Fruit fly (Drosophila melanogaster) whole organism, embryonic: ENCODE results near the gene CG5388.
A peak's percentile ranks its signal among the peaks of the same experiment; 100 is the strongest.

Experiments
- CG10543 ChIP-seq: fragments of 200-800 bp; sonication (Bioruptor generic); optimal IDR thresholded peaks from 3 replicates; lab custom pipeline; 2017; ENCODE audit warnings: missing biosample characterization, mild to moderate bottlenecking, missing genetic modification characterization, moderate library complexity
- CG11723 ChIP-seq: fragments of 200-800 bp; sonication (Bioruptor generic); optimal IDR thresholded peaks from 2 replicates; lab custom pipeline; 2017; ENCODE audit warnings: missing biosample characterization, mild to moderate bottlenecking, missing genetic modification characterization
- CG12769 ChIP-seq: fragments of 200-800 bp; sonication (Bioruptor generic); optimal IDR thresholded peaks from 2 replicates; lab custom pipeline; 2019; ENCODE audit warnings: missing biosample characterization, mild to moderate bottlenecking, missing genetic modification characterization, moderate library complexity
- CG15601 ChIP-seq: fragments of 200-800 bp; sonication (Bioruptor generic); optimal IDR thresholded peaks from 3 replicates; lab custom pipeline; 2019; ENCODE audit warnings: missing biosample characterization, mild to moderate bottlenecking, missing genetic modification characterization, moderate library complexity
- CG2120 ChIP-seq: fragments of 200-800 bp; sonication (Bioruptor generic); optimal IDR thresholded peaks from 3 replicates; lab custom pipeline; 2016; ENCODE audit warnings: missing biosample characterization, missing genetic modification characterization
- CG30403 ChIP-seq: fragments of 200-800 bp; sonication (Bioruptor generic); optimal IDR thresholded peaks from 3 replicates; lab custom pipeline; 2016; ENCODE audit warnings: missing biosample characterization, missing genetic modification characterization
- CG32772 ChIP-seq: fragments of 200-800 bp; sonication (Bioruptor generic); IDR thresholded peaks from 2 replicates; pipeline ENCODE4 v1.3.6; 2022; ENCODE audit warnings: missing biosample characterization, missing genetic modification characterization
- CG3281 ChIP-seq: fragments of 200-800 bp; sonication (Bioruptor generic); optimal IDR thresholded peaks from 3 replicates; lab custom pipeline; 2017; ENCODE audit warnings: missing biosample characterization, mild to moderate bottlenecking, missing genetic modification characterization
- CG3847 ChIP-seq: fragments of 200-800 bp; sonication (Bioruptor generic); IDR thresholded peaks from 2 replicates; pipeline ENCODE4 v1.3.6; 2022; ENCODE audit warnings: missing biosample characterization, missing genetic modification characterization
- CG4820 ChIP-seq: fragments of 200-800 bp; sonication (Bioruptor generic); optimal IDR thresholded peaks from 3 replicates; lab custom pipeline; 2016; ENCODE audit warnings: missing biosample characterization, missing genetic modification characterization
- CG5245 ChIP-seq: fragments of 200-800 bp; sonication (Bioruptor generic); optimal IDR thresholded peaks from 3 replicates; lab custom pipeline; 2016; ENCODE audit warnings: missing biosample characterization, missing genetic modification characterization
- CG5953 ChIP-seq: fragments of 200-800 bp; sonication (Bioruptor generic); IDR thresholded peaks from 2 replicates; pipeline ENCODE4 v1.3.6; 2022; ENCODE audit warnings: missing biosample characterization, missing genetic modification characterization
- CG8765 ChIP-seq: fragments of 200-800 bp; sonication (Bioruptor generic); IDR thresholded peaks from 2 replicates; pipeline ENCODE4 v1.3.6; 2022; ENCODE audit warnings: missing biosample characterization, missing genetic modification characterization
- CG9727 ChIP-seq: fragments of 200-800 bp; sonication (Bioruptor generic); optimal IDR thresholded peaks from 3 replicates; lab custom pipeline; 2017; ENCODE audit warnings: missing biosample characterization, mild to moderate bottlenecking, missing genetic modification characterization
- CG9876 ChIP-seq: fragments of 200-800 bp; sonication (Bioruptor generic); optimal IDR thresholded peaks from 2 replicates; lab custom pipeline; 2016; ENCODE audit warnings: missing biosample characterization, missing genetic modification characterization
- D19A ChIP-seq: fragments of 200-800 bp; optimal IDR thresholded peaks from 3 replicates; lab custom pipeline; 2019; ENCODE audit warnings: missing biosample characterization, mild to moderate bottlenecking, missing genetic modification characterization, moderate library complexity
- Dad ChIP-seq: fragments of 200-800 bp; sonication (Bioruptor generic); optimal IDR thresholded peaks from 3 replicates; lab custom pipeline; 2016; ENCODE audit warnings: missing biosample characterization, missing genetic modification characterization
- Doc2 ChIP-seq: fragments of 200-800 bp; sonication (Bioruptor generic); IDR thresholded peaks from 2 replicates; pipeline ENCODE4 v1.3.6; 2022; ENCODE audit warnings: missing biosample characterization, missing genetic modification characterization
- Doc3 ChIP-seq: fragments of 200-800 bp; sonication (Bioruptor generic); IDR thresholded peaks from 3 replicates; pipeline ENCODE4 v1.3.6; 2022; ENCODE audit warnings: missing biosample characterization, missing genetic modification characterization; ENCODE audit not compliant: partially characterized antibody
- E2f2 ChIP-seq: fragments of 200-800 bp; sonication (Bioruptor generic); IDR thresholded peaks from 2 replicates; pipeline ENCODE4 v1.3.6; 2022; ENCODE audit warnings: missing biosample characterization, missing genetic modification characterization
- Ets65A ChIP-seq: fragments of 200-800 bp; sonication (Bioruptor generic); peaks from one replicate; lab custom pipeline; 2016; ENCODE audit warnings: missing biosample characterization, missing genetic modification characterization
- HmgZ ChIP-seq: fragments of 200-800 bp; sonication (Bioruptor generic); optimal IDR thresholded peaks from 2 replicates; lab custom pipeline; 2018; ENCODE audit warnings: missing biosample characterization, mild to moderate bottlenecking, missing genetic modification characterization
- Jarid2 ChIP-seq: fragments of 200-800 bp; sonication (Bioruptor generic); optimal IDR thresholded peaks from 3 replicates; lab custom pipeline; 2017; ENCODE audit warnings: mild to moderate bottlenecking, missing biosample characterization, missing genetic modification reagents, missing genetic modification characterization
- Lhr ChIP-seq: fragments of 200-800 bp; sonication (Bioruptor generic); optimal IDR thresholded peaks from 3 replicates; lab custom pipeline; 2017; ENCODE audit warnings: mild to moderate bottlenecking, missing biosample characterization, missing genetic modification reagents, missing genetic modification characterization
- Lpt ChIP-seq: fragments of >200 bp; optimal IDR thresholded peaks from 2 replicates; lab custom pipeline; 2018; ENCODE audit warnings: missing biosample characterization, missing genetic modification characterization
- Med ChIP-seq: fragments of 200-800 bp; sonication (Bioruptor generic); peaks from one replicate; lab custom pipeline; 2016; ENCODE audit warnings: missing biosample characterization, missing genetic modification characterization, mild to moderate bottlenecking, inconsistent platforms, moderate library complexity
- Meics ChIP-seq: fragments of 200-800 bp; sonication (Bioruptor generic); optimal IDR thresholded peaks from 2 replicates; lab custom pipeline; 2017; ENCODE audit warnings: missing biosample characterization, mild to moderate bottlenecking, missing genetic modification characterization
- Poxn ChIP-seq: fragments of 200-800 bp; sonication (Bioruptor generic); IDR thresholded peaks from 2 replicates; pipeline ENCODE4 v1.3.6; 2022; ENCODE audit warnings: missing biosample characterization, missing genetic modification characterization
- Sox100B ChIP-seq: fragments of 200-800 bp; sonication (Bioruptor generic); optimal IDR thresholded peaks from 3 replicates; lab custom pipeline; 2018; ENCODE audit warnings: missing biosample characterization, mild to moderate bottlenecking, missing genetic modification characterization
- Sry-β ChIP-seq: fragments of 200-800 bp; sonication (Bioruptor generic); optimal IDR thresholded peaks from 2 replicates; lab custom pipeline; 2018; ENCODE audit warnings: missing biosample characterization, mild to moderate bottlenecking, missing genetic modification characterization, moderate library complexity
- Xrp1 ChIP-seq: fragments of 200-800 bp; sonication (Bioruptor generic); IDR thresholded peaks from 2 replicates; pipeline ENCODE4 v1.3.6; 2022; ENCODE audit warnings: missing biosample characterization, missing genetic modification characterization
- al ChIP-seq: fragments of 200-800 bp; sonication (Bioruptor generic); IDR thresholded peaks from 2 replicates; pipeline ENCODE4 v1.3.6; 2022; ENCODE audit warnings: missing biosample characterization, missing genetic modification characterization
- en ChIP-seq: fragments of 200-800 bp; sonication (Bioruptor generic); optimal IDR thresholded peaks from 2 replicates; lab custom pipeline; 2016; ENCODE audit warnings: missing biosample characterization, missing genetic modification characterization
- fu2 ChIP-seq: fragments of 200-800 bp; sonication (Bioruptor generic); optimal IDR thresholded peaks from 2 replicates; lab custom pipeline; 2016; ENCODE audit warnings: missing biosample characterization, missing genetic modification characterization
- gcm2 ChIP-seq: fragments of 200-800 bp; sonication (Bioruptor generic); optimal IDR thresholded peaks from 2 replicates; lab custom pipeline; 2016; ENCODE audit warnings: missing biosample characterization, missing genetic modification characterization
- gem ChIP-seq: fragments of 200-800 bp; sonication (Bioruptor generic); optimal IDR thresholded peaks from 2 replicates; lab custom pipeline; 2019; ENCODE audit warnings: missing biosample characterization, mild to moderate bottlenecking, missing genetic modification characterization, moderate library complexity
- jing ChIP-seq: fragments of 200-800 bp; sonication (Bioruptor generic); optimal IDR thresholded peaks from 2 replicates; lab custom pipeline; 2018; ENCODE audit warnings: missing biosample characterization, mild to moderate bottlenecking, missing genetic modification characterization
- knrl ChIP-seq: fragments of 200-800 bp; sonication (Bioruptor generic); IDR thresholded peaks from 3 replicates; pipeline ENCODE4 v1.3.6; 2022; ENCODE audit warnings: missing biosample characterization, missing genetic modification characterization; ENCODE audit not compliant: partially characterized antibody
- nom ChIP-seq: fragments of 200-800 bp; sonication (Bioruptor generic); optimal IDR thresholded peaks from 2 replicates; lab custom pipeline; 2017; ENCODE audit warnings: missing biosample characterization, missing genetic modification characterization, mild to moderate bottlenecking, moderate library complexity, missing genetic modification reagents
- oc ChIP-seq: fragments of 200-800 bp; sonication (Bioruptor generic); optimal IDR thresholded peaks from 2 replicates; lab custom pipeline; 2018; ENCODE audit warnings: missing biosample characterization, mild to moderate bottlenecking, missing genetic modification characterization, moderate library complexity
- odd ChIP-seq: fragments of 200-800 bp; sonication (Bioruptor generic); optimal IDR thresholded peaks from 2 replicates; lab custom pipeline; 2017; ENCODE audit warnings: missing biosample characterization, mild to moderate bottlenecking, missing genetic modification characterization
- peb ChIP-seq: fragments of 200-800 bp; sonication (Bioruptor generic); IDR thresholded peaks from 2 replicates; pipeline ENCODE4 v1.3.6; 2022; ENCODE audit warnings: missing biosample characterization, missing genetic modification characterization
- psq ChIP-seq: fragments of 200-800 bp; sonication (Bioruptor generic); optimal IDR thresholded peaks from 2 replicates; lab custom pipeline; 2017; ENCODE audit warnings: missing biosample characterization, missing genetic modification characterization
- row ChIP-seq: fragments of 200-800 bp; sonication (Bioruptor generic); IDR thresholded peaks from 3 replicates; pipeline ENCODE4 v1.3.6; 2022; ENCODE audit warnings: missing biosample characterization, missing genetic modification characterization
- shn ChIP-seq: fragments of 200-800 bp; sonication (Bioruptor generic); optimal IDR thresholded peaks from 3 replicates; lab custom pipeline; 2016; ENCODE audit warnings: missing biosample characterization, missing genetic modification characterization
- stwl ChIP-seq: fragments of 200-800 bp; sonication (Bioruptor generic); optimal IDR thresholded peaks from 3 replicates; lab custom pipeline; 2018; ENCODE audit warnings: missing biosample characterization, mild to moderate bottlenecking, missing genetic modification characterization, moderate library complexity
- twi ChIP-seq: fragments of 200-800 bp; optimal IDR thresholded peaks from 2 replicates; lab custom pipeline; 2019; ENCODE audit warnings: missing biosample characterization, mild to moderate bottlenecking, missing genetic modification characterization, moderate library complexity
- yki ChIP-seq: fragments of >200 bp; optimal IDR thresholded peaks from 3 replicates; lab custom pipeline; 2018
- zfh1 ChIP-seq: fragments of 200-800 bp; sonication (Bioruptor generic); IDR thresholded peaks from 3 replicates; pipeline ENCODE4 v1.3.6; 2022; ENCODE audit warnings: missing biosample characterization, missing genetic modification characterization

The CG5388 gene

DNA sequence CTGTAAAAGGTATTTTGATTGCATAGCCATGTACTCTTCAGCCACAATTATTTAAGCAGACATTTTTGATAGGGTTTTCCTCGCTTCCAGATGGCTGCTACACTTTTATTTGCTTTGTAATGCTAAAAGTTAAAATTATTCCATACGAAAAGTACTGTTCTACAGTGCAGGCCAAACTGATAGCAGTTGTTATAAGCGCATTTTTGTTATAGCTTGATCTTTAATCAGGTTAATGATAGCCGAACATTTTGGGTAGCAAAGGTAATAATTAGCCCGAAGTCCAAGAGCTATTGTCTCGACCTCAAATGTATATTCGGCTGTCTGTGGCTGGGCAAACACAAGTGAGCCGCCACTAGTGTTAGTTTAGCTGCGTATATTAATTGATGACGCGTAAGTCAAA is 17.8 kb upstream of the CG5388 start (continued):
- TF ChIP-seq HmgZ (tag; lab: Kevin White, UChicago), result no peak
- TF ChIP-seq CG12769, result peak; percentile 13
- peak; percentile 7 for TF ChIP-seq CG30403 (GFP tag; lab: Kevin White, UChicago)
- TF ChIP-seq gcm2 (GFP tag; lab: Kevin White, UChicago), result no peak
- TF ChIP-seq CG9727 (GFP tag; lab: Kevin White, UChicago), result peak; percentile 4
- TF ChIP-seq CG8765 (GFP tag; lab: Robert Waterston, UW), result no peak
- peak; percentile 17 for TF ChIP-seq Meics (GFP tag; lab: Kevin White, UChicago)
- TF ChIP-seq D19A, result no peak
- TF ChIP-seq Doc2, result no peak
- peak; percentile 55 for TF ChIP-seq Med (GFP tag; lab: Kevin White, UChicago)
- no peak for TF ChIP-seq CG10543 (GFP tag; lab: Kevin White, UChicago)
- peak; percentile 13 for TF ChIP-seq CG3281 (GFP tag; lab: Kevin White, UChicago)
- TF ChIP-seq stwl (tag; lab: Kevin White, UChicago), result no peak
- peak; percentile 1 for TF ChIP-seq gem (tag; lab: Kevin White, UChicago)
- TF ChIP-seq CG11723, result no peak
- no peak for TF ChIP-seq oc
- 0 out of 2 replicates have a peak, but pooled peaks have one; percentile 35 for TF ChIP-seq Xrp1 (GFP tag; lab: Robert Waterston, UW)
- TF ChIP-seq row (GFP tag; lab: Robert Waterston, UW), result 0 out of 3 replicates have a peak, but pooled peaks have one; percentile 5
- no peak for TF ChIP-seq E2f2 (GFP tag; lab: Robert Waterston, UW)
- no peak for TF ChIP-seq CG3847 (GFP tag; lab: Robert Waterston, UW)
- TF ChIP-seq, all 482 proteins: peak for 21

DNA sequence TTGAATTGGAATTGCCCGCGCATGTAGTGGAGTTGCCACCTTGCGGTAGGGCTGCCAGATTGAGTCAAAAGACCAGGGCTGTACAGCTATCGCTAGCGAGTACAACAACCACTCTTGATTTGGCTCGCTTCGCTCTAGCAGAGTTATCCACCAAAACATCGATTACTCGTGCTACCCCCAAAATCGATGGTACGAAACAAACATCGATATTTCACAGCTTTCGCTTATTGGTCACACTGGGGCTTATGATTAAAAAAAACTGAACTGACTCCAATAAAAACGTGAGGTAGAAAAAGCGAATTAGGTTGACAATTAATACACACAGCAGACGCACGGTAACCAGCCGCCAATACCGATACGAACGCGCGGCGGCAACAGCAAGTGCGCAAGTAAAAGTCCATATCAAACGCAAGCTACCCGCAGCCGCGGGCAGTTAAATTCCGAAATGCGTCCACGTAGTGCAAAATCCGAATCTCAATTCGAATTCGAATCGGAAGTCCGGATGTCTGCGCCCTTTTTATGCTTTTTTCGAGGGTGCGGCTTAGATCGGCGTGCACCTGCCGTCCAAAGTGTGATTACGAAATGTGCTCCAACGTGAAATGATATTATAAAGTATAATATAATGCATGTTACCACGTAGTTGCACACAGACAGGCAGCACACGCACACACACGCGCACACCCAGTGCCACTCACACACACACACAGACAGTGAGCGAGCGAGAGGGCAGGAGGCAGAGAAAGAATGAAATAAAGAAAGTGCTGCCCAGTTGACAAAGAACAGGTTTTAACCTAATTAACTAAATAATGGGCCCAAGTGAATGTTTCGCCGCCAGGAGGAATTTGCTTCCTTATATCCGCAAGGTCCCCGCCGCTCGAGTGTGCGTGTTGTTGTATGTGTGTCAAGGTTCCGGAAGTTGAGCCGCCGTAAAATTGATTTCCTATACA is 16.6 kb upstream of the CG5388 start, which contains the start of gene Sar1:
Gene Sar1 (plus strand): TSS at position 222 of the 947 bp plus-strand sequence.
- TF ChIP-seq CG5245 (GFP tag; lab: Kevin White, UChicago) (no peak), zfh1 (peak; percentile 23; the same call in 1 of the 3 replicates), Jarid2 (GFP tag; lab: Kevin White, UChicago) (no peak), odd (peak; percentile 35), CG15601 (peak; percentile 66), CG2120 (GFP tag; lab: Kevin White, UChicago) (peak; percentile 50), Lpt (GFP tag; lab: Kevin White, UChicago) (no peak), jing (GFP tag; lab: Kevin White, UChicago) (no peak), knrl (GFP tag; lab: Robert Waterston, UW) (peak; percentile 95), CG32772 (peak; percentile 55), nom (GFP tag; lab: Kevin White, UChicago) (peak; percentile 37), shn (GFP tag; lab: Kevin White, UChicago) (peak; percentile 41), fu2 (GFP tag; lab: Kevin White, UChicago) (peak; percentile 51), Lhr (GFP tag; lab: Kevin White, UChicago) (peak; percentile 99), al (0 out of 2 replicates have a peak, but pooled peaks have one; percentile 22), peb (GFP tag; lab: Robert Waterston, UW) (no peak), gem (tag; lab: Kevin White, UChicago) (peak; percentile 16), CG9876 (GFP tag; lab: Kevin White, UChicago) (peak; percentile 40), twi (tag; lab: Kevin White, UChicago) (no peak), Sry-β (GFP tag; lab: Kevin White, UChicago) (no peak), psq (GFP tag; lab: Kevin White, UChicago) (no peak), Doc3 (GFP tag; lab: Robert Waterston, UW) (peak; percentile 82), Ets65A (GFP tag; lab: Kevin White, UChicago) (peak; percentile 95), en (GFP tag; lab: Kevin White, UChicago) (no peak), CG5953 (GFP tag; lab: Robert Waterston, UW) (no peak), Sox100B (GFP tag; lab: Kevin White, UChicago) (no peak), Dad (GFP tag; lab: Kevin White, UChicago) (no peak), CG4820 (GFP tag; lab: Kevin White, UChicago) (no peak), Poxn (GFP tag; lab: Robert Waterston, UW) (no peak), yki (lab: Kevin White, UChicago) (peak; percentile 44)
